Fruit fly (Drosophila melanogaster): ENCODE measurements around the gene CG8128.

Gene CG8128

DNA sequence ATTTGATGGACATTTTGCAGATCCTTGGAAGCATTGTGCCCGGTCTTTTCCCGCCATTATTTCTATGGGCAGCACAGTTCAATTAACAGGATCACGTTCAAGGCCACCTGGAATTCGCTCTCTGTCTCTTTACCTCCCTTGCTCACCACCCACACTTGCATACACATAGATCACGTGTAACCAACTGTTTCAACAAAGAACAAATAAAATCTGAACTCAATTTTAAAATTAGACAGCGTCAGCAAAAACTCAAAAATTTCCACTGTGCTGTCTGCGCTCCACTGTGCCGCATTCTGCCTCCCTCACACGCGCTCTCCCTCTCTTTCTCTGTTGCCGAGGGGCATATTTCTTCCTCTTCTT, 12.3 kb downstream of the CG8128 start (continued):
- TF ChIP-seq CG8319 (GFP tag; optimal IDR thresholded peaks at IDR 0.05) (peak; percentile 14), Blimp-1 (GFP tag; optimal IDR thresholded peaks at IDR 0.05) (no peak), CG34406 (GFP tag; optimal IDR thresholded peaks at IDR 0.05) (no peak), CG1621 (tag; optimal IDR thresholded peaks at IDR 0.05) (peak; percentile 28), Ets21C (GFP tag; optimal IDR thresholded peaks at IDR 0.05) (no peak), CG6276 (GFP tag; optimal IDR thresholded peaks at IDR 0.05) (no peak), achi (GFP tag; optimal IDR thresholded peaks at IDR 0.05) (peak; percentile 37), Ets96B (tag; optimal IDR thresholded peaks at IDR 0.05) (no peak), CG6163 (GFP tag; IDR thresholded peaks at IDR 0.05) (0 out of 3 replicates have a peak, but pooled peaks have one; percentile 30), CG31627 (GFP tag; optimal IDR thresholded peaks at IDR 0.05) (no peak), CG11762 (GFP tag; optimal IDR thresholded peaks at IDR 0.05; ENCODE audit: insufficient read depth) (no peak), fd59A (GFP tag; optimal IDR thresholded peaks at IDR 0.05) (no peak), CG3919 (GFP tag; optimal IDR thresholded peaks at IDR 0.05) (peak; percentile 35), Hr38 (GFP tag; optimal IDR thresholded peaks at IDR 0.05) (no peak), CG10669 (GFP tag; optimal IDR thresholded peaks at IDR 0.05) (no peak), CG15336 (GFP tag; IDR thresholded peaks at IDR 0.05) (peak; percentile 38; the same call in 1 of the 2 replicates), esn (GFP tag; optimal IDR thresholded peaks at IDR 0.05) (peak; percentile 23), Sox14 (GFP tag; optimal IDR thresholded peaks at IDR 0.05) (peak; percentile 33), acj6 (GFP tag; optimal IDR thresholded peaks at IDR 0.05) (no peak), svp (GFP tag) (peak; percentile 72), CG6792 (GFP tag; optimal IDR thresholded peaks at IDR 0.05) (peak; percentile 37)

DNA sequence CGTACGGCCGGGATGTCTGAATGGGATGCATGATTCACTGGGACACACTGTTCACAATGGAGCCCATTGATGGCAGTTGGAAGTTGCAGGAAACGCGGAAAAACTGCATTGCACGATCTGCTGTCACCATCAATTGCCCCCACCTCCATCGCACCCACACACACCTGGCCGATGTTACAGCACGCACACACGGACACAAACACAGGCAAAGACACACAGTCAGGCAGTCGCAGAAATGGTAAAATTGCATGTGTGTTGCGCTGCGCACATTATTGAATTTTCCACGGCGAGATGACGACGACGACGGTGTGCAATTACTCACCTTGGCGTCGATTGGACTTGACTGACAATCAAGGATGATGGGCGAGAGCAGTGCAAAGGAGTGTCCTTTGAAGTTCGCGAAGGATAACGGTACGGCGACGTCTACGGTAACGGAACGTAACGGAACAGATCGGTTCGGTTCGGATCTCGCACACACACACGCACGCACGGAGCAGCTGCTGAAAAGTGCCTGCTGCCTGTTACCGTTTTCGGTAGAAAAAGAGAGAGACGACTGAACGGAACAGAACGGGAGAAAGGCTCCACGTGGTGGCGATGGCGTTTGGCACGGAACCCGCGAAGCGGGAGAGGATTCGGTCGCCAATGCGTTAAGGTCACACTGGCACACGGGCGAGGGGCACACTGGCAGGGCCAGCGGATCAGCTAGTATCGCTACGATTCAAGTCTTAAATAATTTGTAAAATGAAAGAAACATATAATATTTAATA, 12.9 kb downstream of the CG8128 start, which contains the start of the genes CG9281 and CG15601:
Gene CG9281 (minus strand): TSS at position 556 of the 767 bp plus-strand sequence.
Gene CG15601 (plus strand): TSS at position 664 of the 767 bp plus-strand sequence.
- no peak for TF ChIP-seq CG6163 (GFP tag; IDR thresholded peaks at IDR 0.05)
- TF ChIP-seq ss (GFP tag; optimal IDR thresholded peaks at IDR 0.05) = peak; percentile 24 to 60
- TF ChIP-seq eg (GFP tag; IDR thresholded peaks at IDR 0.05) = peak; percentile 44; the same call in 2 of the 3 replicates
- TF ChIP-seq Eip78C (GFP tag) = peak; percentile 54
- no peak for TF ChIP-seq CG11762 (GFP tag; optimal IDR thresholded peaks at IDR 0.05; ENCODE audit: insufficient read depth)
- no peak for TF ChIP-seq CG9139 (GFP tag; optimal IDR thresholded peaks at IDR 0.05)
- TF ChIP-seq CG1621 (tag; optimal IDR thresholded peaks at IDR 0.05) = peak; percentile 13
- TF ChIP-seq vri (GFP tag; optimal IDR thresholded peaks at IDR 0.05) = peak; percentile 63
- no peak for TF ChIP-seq Hr39 (GFP tag; optimal IDR thresholded peaks at IDR 0.05)
- no peak for TF ChIP-seq Ets21C (GFP tag; optimal IDR thresholded peaks at IDR 0.05)
- TF ChIP-seq svp (GFP tag) = peak; percentile 52
- peak; percentile 55 for TF ChIP-seq CG6854 (GFP tag; optimal IDR thresholded peaks at IDR 0.05)

DNA sequence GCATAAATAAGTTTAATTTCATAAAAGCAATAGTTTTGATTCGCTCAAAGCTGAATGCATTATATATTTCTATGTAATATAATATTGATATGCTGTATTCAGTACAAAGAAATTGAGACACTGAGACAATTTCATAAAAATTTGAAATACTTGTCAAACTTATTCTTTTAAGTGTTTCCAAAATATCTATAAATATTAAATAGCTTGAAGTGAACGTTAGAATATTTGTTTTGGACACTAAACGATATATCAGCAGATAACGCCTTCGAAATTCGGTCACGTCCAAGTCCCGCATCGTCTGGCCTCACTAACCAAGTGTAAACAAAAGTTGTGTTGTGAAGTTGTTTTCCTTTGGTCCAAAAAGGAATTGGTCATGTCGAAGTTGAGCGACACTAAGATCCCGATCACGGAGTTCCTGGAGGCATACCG, 13.5 kb downstream of the CG8128 start:
- peak; percentile 74 for TF ChIP-seq fkh (GFP tag; optimal IDR thresholded peaks at IDR 0.05)
- TF ChIP-seq CG3032 (tag; optimal IDR thresholded peaks at IDR 0.05) = no peak
- TF ChIP-seq Eip78C (GFP tag) = peak; percentile 43
- no peak for TF ChIP-seq ss (GFP tag; optimal IDR thresholded peaks at IDR 0.05)
- peak; percentile 48 for TF ChIP-seq svp (GFP tag)
- TF ChIP-seq cyc (GFP tag; optimal IDR thresholded peaks at IDR 0.05) = no peak
- TF ChIP-seq Hr38 (GFP tag; optimal IDR thresholded peaks at IDR 0.05) = no peak

DNA sequence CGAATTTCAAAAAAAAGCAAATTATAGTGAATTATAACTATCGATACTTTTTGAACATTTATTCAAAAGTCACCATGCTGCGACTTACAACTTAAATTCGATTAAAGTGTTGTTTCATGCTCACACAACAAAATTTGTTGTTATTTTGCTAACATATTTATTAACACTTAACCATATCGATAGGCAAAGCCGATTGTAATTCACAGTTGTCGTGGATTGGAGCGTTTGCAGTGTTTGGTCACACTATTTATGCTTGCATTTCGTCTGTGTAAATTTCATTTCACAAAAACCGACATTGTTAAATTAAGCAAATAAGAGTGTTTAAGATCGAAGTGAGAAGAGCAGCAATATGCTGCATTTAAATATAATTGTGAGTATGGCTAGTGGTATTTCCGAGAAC, 15.1 kb downstream of the CG8128 start, which contains the start of gene HUWE1:
Gene HUWE1 (plus strand): TSS at position 220 of the 400 bp plus-strand sequence.
- 0 out of 2 replicates have a peak, but pooled peaks have one; percentile 14 for TF ChIP-seq CG15336 (GFP tag; IDR thresholded peaks at IDR 0.05)
- TF ChIP-seq CG6854 (GFP tag; optimal IDR thresholded peaks at IDR 0.05) = peak; percentile 47
- no peak for TF ChIP-seq acj6 (GFP tag; optimal IDR thresholded peaks at IDR 0.05)
- peak; percentile 17 for TF ChIP-seq Sox14 (GFP tag; optimal IDR thresholded peaks at IDR 0.05)
- TF ChIP-seq esn (GFP tag; optimal IDR thresholded peaks at IDR 0.05) = peak; percentile 10
- TF ChIP-seq Eip75B (GFP tag; optimal IDR thresholded peaks at IDR 0.05) = no peak
- TF ChIP-seq dsx (GFP tag; optimal IDR thresholded peaks at IDR 0.05; ENCODE audit: poor library complexity, severe bottlenecking) = peak; percentile 25
